Worm (Caenorhabditis elegans) whole organism, L1 larva: ENCODE data around the gene ZK666.14.

Source experiments
- C16A3.4 ChIP-seq: fragments of 150-350 bp; optimal IDR thresholded peaks from 2 replicates; lab custom pipeline; 2014; ENCODE audit warnings: missing biosample characterization, missing genetic modification characterization
- C34B4.2 ChIP-seq: sonication (generic microtip); optimal IDR thresholded peaks from 2 replicates; lab custom pipeline; 2017; ENCODE audit warnings: mild to moderate bottlenecking, missing genetic modification characterization, missing compliant biosample characterization
- aly-2 ChIP-seq: fragments of 150-350 bp; optimal IDR thresholded peaks from 2 replicates; lab custom pipeline; 2014; ENCODE audit warnings: missing biosample characterization, missing genetic modification characterization
- blmp-1 ChIP-seq: fragments of 150-350 bp; optimal IDR thresholded peaks from 2 replicates; lab custom pipeline; 2014; ENCODE audit warnings: missing biosample characterization, missing genetic modification characterization
- ces-1 ChIP-seq: fragments of 150-350 bp; optimal IDR thresholded peaks from 2 replicates; lab custom pipeline; 2014; ENCODE audit warnings: missing biosample characterization, missing genetic modification reagents, missing genetic modification characterization
- dpl-1 ChIP-seq, 3 experiments: fragments of 150-350 bp in 2 of 3; sonication (generic microtip) in 1 of 3; optimal IDR thresholded peaks; 2 replicates each; lab custom pipeline; 2014 to 2017; ENCODE audit warnings: missing biosample characterization in 3 of 3, missing genetic modification characterization in 3 of 3, missing genetic modification reagents in 3 of 3
- dsc-1 ChIP-seq: sonication (generic microtip); optimal IDR thresholded peaks from 2 replicates; lab custom pipeline; 2016; ENCODE audit warnings: mild to moderate bottlenecking, missing genetic modification characterization, missing compliant biosample characterization
- efl-1 ChIP-seq, 4 experiments: fragments of 150-350 bp; optimal IDR thresholded peaks in 3 of 4; peaks in 1 of 4; 1 replicate in 1 of 4; 2 replicates in 3 of 4; lab custom pipeline; 2014; ENCODE audit warnings: missing biosample characterization in 2 of 4, missing genetic modification characterization in 2 of 4, missing genetic modification reagents in 2 of 4
- efl-3 ChIP-seq: fragments of 200-800 bp; sonication (Bioruptor generic); optimal IDR thresholded peaks from 2 replicates; lab custom pipeline; 2018; ENCODE audit warnings: mild to moderate bottlenecking, missing genetic modification characterization, missing compliant biosample characterization
- egl-13 ChIP-seq: sonication (generic microtip); optimal IDR thresholded peaks from 2 replicates; lab custom pipeline; 2016; ENCODE audit warnings: missing genotype, missing genetic modification reagents, missing genetic modification characterization, missing compliant biosample characterization
- egl-27 ChIP-seq, 2 experiments: fragments of 150-350 bp in 1 of 2; sonication (generic microtip); optimal IDR thresholded peaks; 3 replicates each; lab custom pipeline; 2017 to 2018; ENCODE audit warnings: missing biosample characterization in 2 of 2, missing genetic modification characterization in 2 of 2, missing genetic modification reagents in 2 of 2
- elt-2 ChIP-seq: sonication (generic microtip); optimal IDR thresholded peaks from 2 replicates; lab custom pipeline; 2016; ENCODE audit warnings: missing genetic modification characterization, mild to moderate bottlenecking, inconsistent platforms, missing compliant biosample characterization, missing genetic modification reagents
- elt-3 ChIP-seq, 6 experiments: fragments of 150-350 bp in 1 of 6; sonication (generic microtip); optimal IDR thresholded peaks; 2 replicates each; lab custom pipeline; 2017 to 2018; ENCODE audit warnings: missing biosample characterization in 6 of 6, missing genetic modification characterization in 6 of 6, inconsistent platforms in 1 of 6
- fkh-4 ChIP-seq: sonication (generic microtip); optimal IDR thresholded peaks from 2 replicates; lab custom pipeline; 2016; ENCODE audit warnings: missing compliant biosample characterization, missing genetic modification characterization, borderline replicate concordance
- grh-1 ChIP-seq: fragments of 200-800 bp; sonication (Bioruptor generic); IDR thresholded peaks from 2 replicates; pipeline ENCODE4 v1.3.6; 2022; ENCODE audit warnings: missing genetic modification reagents, missing genetic modification characterization, missing compliant biosample characterization
- hlh-4 ChIP-seq: sonication (generic microtip); optimal IDR thresholded peaks from 2 replicates; lab custom pipeline; 2016; ENCODE audit warnings: mild to moderate bottlenecking, missing genetic modification characterization, missing compliant biosample characterization
- hpl-2 ChIP-seq: fragments of 150-350 bp; optimal IDR thresholded peaks from 2 replicates; lab custom pipeline; 2014; ENCODE audit warnings: missing biosample characterization, missing genetic modification reagents, missing genetic modification characterization
- irx-1 ChIP-seq: sonication (generic microtip); optimal IDR thresholded peaks from 2 replicates; lab custom pipeline; 2016; ENCODE audit warnings: missing genetic modification characterization, missing compliant biosample characterization
- isw-1 ChIP-seq: fragments of 200-800 bp; sonication (Bioruptor generic); IDR thresholded peaks from 2 replicates; pipeline ENCODE4 v1.3.6; 2022; ENCODE audit warnings: missing genetic modification characterization, missing compliant biosample characterization
- jun-1 ChIP-seq: fragments of 150-350 bp; optimal IDR thresholded peaks from 2 replicates; lab custom pipeline; 2014; ENCODE audit warnings: missing biosample characterization, missing genetic modification reagents, missing genetic modification characterization
- lin-13 ChIP-seq: fragments of 150-350 bp; optimal IDR thresholded peaks from 2 replicates; lab custom pipeline; 2014; ENCODE audit warnings: missing biosample characterization, missing genetic modification reagents, missing genetic modification characterization
- lin-15B ChIP-seq: fragments of 150-350 bp; sonication (generic microtip); optimal IDR thresholded peaks from 3 replicates; lab custom pipeline; 2014; ENCODE audit warnings: missing biosample characterization, missing genetic modification characterization
- lin-35 ChIP-seq, 2 experiments: fragments of 150-350 bp; optimal IDR thresholded peaks; 2 replicates each; lab custom pipeline; 2014; ENCODE audit warnings: missing biosample characterization in 2 of 2, missing genetic modification characterization in 2 of 2, missing genetic modification reagents in 2 of 2
- lin-39 ChIP-seq: fragments of 150-350 bp; optimal IDR thresholded peaks from 2 replicates; lab custom pipeline; 2014; ENCODE audit warnings: missing biosample characterization, missing genetic modification reagents, missing genetic modification characterization
- lsy-2 ChIP-seq, 2 experiments: fragments of 150-350 bp; optimal IDR thresholded peaks; 2 replicates each; lab custom pipeline; 2014; ENCODE audit warnings: missing biosample characterization in 2 of 2, missing genetic modification characterization in 2 of 2
- mab-9 ChIP-seq: fragments of 200-800 bp; sonication (Bioruptor generic); IDR thresholded peaks from 2 replicates; pipeline ENCODE4 v1.3.6; 2022; ENCODE audit warnings: missing genetic modification reagents, missing genetic modification characterization, missing compliant biosample characterization
- mdl-1 ChIP-seq, 2 experiments: fragments of 150-350 bp; optimal IDR thresholded peaks; 2 replicates each; lab custom pipeline; 2014 to 2017; ENCODE audit warnings: missing biosample characterization in 2 of 2, missing genetic modification characterization in 2 of 2, inconsistent platforms in 1 of 2
- mef-2 ChIP-seq: fragments of 150-350 bp; optimal IDR thresholded peaks from 2 replicates; lab custom pipeline; 2014; ENCODE audit warnings: missing biosample characterization, missing genetic modification characterization
- mep-1 ChIP-seq: fragments of 150-350 bp; optimal IDR thresholded peaks from 2 replicates; lab custom pipeline; 2014; ENCODE audit warnings: missing biosample characterization, missing genetic modification characterization
- nhr-12 ChIP-seq: sonication (generic microtip); optimal IDR thresholded peaks from 2 replicates; lab custom pipeline; 2017; ENCODE audit warnings: missing biosample characterization, missing genetic modification characterization
- nhr-237 ChIP-seq: fragments of 150-350 bp; optimal IDR thresholded peaks from 2 replicates; lab custom pipeline; 2014; ENCODE audit warnings: missing biosample characterization, missing genetic modification characterization
- nhr-28 ChIP-seq: fragments of 150-350 bp; optimal IDR thresholded peaks from 2 replicates; lab custom pipeline; 2014; ENCODE audit warnings: missing biosample characterization, missing genetic modification characterization
- nhr-71 ChIP-seq: sonication (generic microtip); optimal IDR thresholded peaks from 2 replicates; lab custom pipeline; 2016; ENCODE audit warnings: mild to moderate bottlenecking, missing genetic modification characterization, moderate library complexity, missing compliant biosample characterization
- nhr-84 ChIP-seq: sonication (generic microtip); optimal IDR thresholded peaks from 2 replicates; lab custom pipeline; 2017; ENCODE audit warnings: missing biosample characterization, missing genetic modification characterization
- pag-3 ChIP-seq: sonication (generic microtip); optimal IDR thresholded peaks from 2 replicates; lab custom pipeline; 2017; ENCODE audit warnings: missing genetic modification characterization, mild to moderate bottlenecking, missing compliant biosample characterization, antibody characterized with exemption, borderline replicate concordance; ENCODE audit not compliant: insufficient read depth
- rnt-1 ChIP-seq: sonication (generic microtip); optimal IDR thresholded peaks from 2 replicates; lab custom pipeline; 2016; ENCODE audit warnings: mild to moderate bottlenecking, missing genetic modification characterization, moderate library complexity, missing compliant biosample characterization
- skn-1 ChIP-seq: fragments of 150-350 bp; optimal IDR thresholded peaks from 2 replicates; lab custom pipeline; 2014; ENCODE audit warnings: missing biosample characterization, missing genetic modification characterization
- snpc-4 ChIP-seq: fragments of 150-350 bp; optimal IDR thresholded peaks from 2 replicates; lab custom pipeline; 2014; ENCODE audit warnings: missing biosample characterization, missing genetic modification characterization
- snu-23 ChIP-seq: sonication (generic microtip); optimal IDR thresholded peaks from 2 replicates; lab custom pipeline; 2016; ENCODE audit warnings: missing genetic modification characterization, missing compliant biosample characterization
- sptf-1 ChIP-seq: fragments of 150-350 bp; optimal IDR thresholded peaks from 2 replicates; lab custom pipeline; 2014; ENCODE audit warnings: missing biosample characterization, missing genetic modification characterization
- sup-37 ChIP-seq: fragments of 200-800 bp; sonication (Bioruptor generic); optimal IDR thresholded peaks from 2 replicates; lab custom pipeline; 2018; ENCODE audit warnings: mild to moderate bottlenecking, missing genetic modification characterization, missing compliant biosample characterization
- swsn-7 ChIP-seq: sonication (generic microtip); optimal IDR thresholded peaks from 2 replicates; lab custom pipeline; 2016; ENCODE audit warnings: missing genetic modification characterization, missing compliant biosample characterization
- unc-30 ChIP-seq: sonication (generic microtip); optimal IDR thresholded peaks from 2 replicates; lab custom pipeline; 2017; ENCODE audit warnings: missing biosample characterization, missing genetic modification characterization
- unc-62 ChIP-seq: fragments of 150-350 bp; optimal IDR thresholded peaks from 2 replicates; lab custom pipeline; 2014; ENCODE audit warnings: missing biosample characterization, missing genetic modification reagents, missing genetic modification characterization
- vab-15 ChIP-seq: sonication (generic microtip); optimal IDR thresholded peaks from 2 replicates; lab custom pipeline; 2017; ENCODE audit warnings: missing genotype, mild to moderate bottlenecking, missing genetic modification characterization, missing compliant biosample characterization

ZK666.14 gene

DNA sequence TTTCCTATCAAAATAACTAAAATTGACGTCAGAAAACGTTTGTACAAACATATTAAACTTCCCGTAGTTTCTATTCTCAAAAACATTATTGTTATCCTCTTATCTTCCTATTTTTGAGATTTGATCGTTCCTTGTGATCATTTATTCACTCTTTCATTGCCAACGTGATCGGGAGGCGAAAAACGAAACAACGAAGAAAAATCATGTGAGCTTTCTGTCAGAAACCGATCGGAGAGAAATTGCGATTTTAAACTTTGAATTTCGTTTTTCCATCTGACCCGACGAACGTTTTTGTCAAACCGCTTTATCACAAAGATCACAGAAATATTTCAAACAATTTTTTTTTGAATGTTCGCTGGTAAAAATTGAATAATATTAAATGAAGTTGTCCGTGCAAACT is 48.3 kb upstream of the ZK666.14 start (continued):
- TF ChIP-seq snpc-4 (tag; lab: Kevin White, UChicago) (no peak), sptf-1 (tag; lab: Kevin White, UChicago) (no peak), aly-2 (tag; lab: Kevin White, UChicago) (no peak), egl-27 (tag; optimal IDR thresholded peaks at IDR 0.05; lab: Kevin White, UChicago) (no peak), sup-37 (GFP tag; lab: Kevin White, UChicago) (no peak), nhr-28 (tag; lab: Kevin White, UChicago) (no peak), jun-1 (tag; lab: Kevin White, UChicago) (no peak), egl-13 (tag; lab: Kevin White, UChicago) (no peak), isw-1 (GFP tag; lab: Robert Waterston, UW) (no peak), hpl-2 (GFP tag; lab: Kevin White, UChicago) (no peak), nhr-237 (tag; lab: Kevin White, UChicago) (no peak), blmp-1 (tag; lab: Kevin White, UChicago) (peak; percentile 92), mef-2 (tag; lab: Kevin White, UChicago) (no peak), efl-1 (optimal IDR thresholded peaks at IDR 0.05; lab: Kevin White, UChicago) (no peak), efl-1 (GFP tag; optimal IDR thresholded peaks at IDR 0.05 in 1 of 2; lab: Kevin White, UChicago) (peak in 1 of 2 experiments; percentile 50), skn-1 (no peak), grh-1 (GFP tag; lab: Robert Waterston, UW) (no peak), swsn-7 (tag; lab: Kevin White, UChicago) (no peak), vab-15 (tag; lab: Kevin White, UChicago) (no peak), efl-3 (no peak), dsc-1 (tag; lab: Kevin White, UChicago) (no peak), unc-62 (GFP tag; lab: Kevin White, UChicago) (no peak), pag-3 (tag; lab: Kevin White, UChicago) (peak; percentile 0), nhr-71 (tag; lab: Kevin White, UChicago) (peak; percentile 85), irx-1 (tag; lab: Kevin White, UChicago) (no peak), lin-13 (GFP tag; lab: Kevin White, UChicago) (peak; percentile 8), C16A3.4 (tag; lab: Kevin White, UChicago) (peak; percentile 4)

- TF ChIP-seq hlh-4 (no peak), mab-9 (no peak), nhr-12 (no peak), lin-15B (tag; lab: Kevin White, UChicago) (no peak), rnt-1 (tag; lab: Kevin White, UChicago) (peak; percentile 52), efl-1 (optimal IDR thresholded peaks at IDR 0.05; lab: Kevin White, UChicago) (no peak), efl-1 (GFP tag; optimal IDR thresholded peaks at IDR 0.05 in 1 of 2; lab: Kevin White, UChicago) (no peak), sptf-1 (tag; lab: Kevin White, UChicago) (no peak), hpl-2 (GFP tag; lab: Kevin White, UChicago) (no peak), lin-39 (tag; lab: Kevin White, UChicago) (no peak), dpl-1 (GFP tag; optimal IDR thresholded peaks at IDR 0.05; lab: Kevin White, UChicago) (peak in 1 of 3 experiments; percentile 20)
These were observed 47.8 kb upstream of the ZK666.14 start for ce11 chrII:10446814-10447213.

DNA sequence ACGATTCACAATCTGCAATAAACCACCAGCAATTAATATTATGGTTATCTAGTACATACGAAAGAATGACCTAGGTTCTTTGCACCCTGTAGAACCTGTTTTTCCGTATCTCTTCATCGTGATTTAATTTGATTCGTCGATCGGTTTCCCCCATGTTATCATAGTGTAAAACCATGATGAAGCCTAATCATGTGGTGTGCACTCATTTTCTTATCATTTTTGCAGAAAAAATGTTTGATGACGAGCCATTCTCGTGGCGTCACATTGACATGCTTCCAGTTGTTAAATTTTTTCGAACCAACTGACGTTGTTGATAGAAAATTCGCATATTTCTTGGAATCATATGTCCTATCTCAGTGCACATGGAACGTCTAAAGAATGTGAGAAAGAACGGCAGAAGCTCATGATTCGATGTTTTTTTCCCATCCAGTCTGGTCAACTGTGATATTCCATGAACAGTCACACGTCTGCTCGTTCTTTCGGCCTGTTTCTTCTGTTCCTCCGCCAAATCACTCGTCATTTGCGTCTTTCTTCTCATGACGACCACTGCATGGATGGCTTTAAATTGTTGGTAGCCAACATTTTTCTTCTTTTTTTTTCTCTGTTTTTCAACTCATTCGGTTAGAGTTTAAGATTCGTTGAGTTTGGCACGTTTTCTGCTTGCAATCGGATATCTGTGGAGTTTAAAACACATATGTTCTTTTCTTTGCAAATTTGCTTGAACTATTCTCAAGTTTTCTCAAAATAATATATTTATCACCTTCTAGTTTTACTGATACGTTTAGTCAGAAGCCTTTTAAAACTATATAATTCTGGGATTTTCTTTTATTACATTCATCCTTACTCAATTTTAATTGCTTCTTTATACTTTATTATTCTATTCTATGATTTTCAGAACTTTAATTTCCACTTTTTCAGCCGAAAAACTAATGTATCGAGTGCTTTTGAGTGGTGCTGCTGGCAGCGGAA is 46.9 kb upstream of the ZK666.14 start, which contains the start of gene ZK673.2:
Gene ZK673.2, plus strand, starts transcription at position 919 of the 969 bp plus-strand sequence.
- no peak for TF ChIP-seq unc-30
- TF ChIP-seq rnt-1 (tag; lab: Kevin White, UChicago), result peak; percentile 3
- TF ChIP-seq C34B4.2, result peak; percentile 3
- TF ChIP-seq nhr-71 (tag; lab: Kevin White, UChicago), result peak; percentile 75
- TF ChIP-seq mep-1 (tag; lab: Kevin White, UChicago), result peak; percentile 38
- peak in 1 of 2 experiments; percentile 64 for TF ChIP-seq mdl-1 (tag; optimal IDR thresholded peaks at IDR 0.05; lab: Kevin White, UChicago)
- TF ChIP-seq snu-23, result peak; percentile 55
- TF ChIP-seq fkh-4, result no peak
- no peak for TF ChIP-seq nhr-84 (tag; lab: Kevin White, UChicago)
- TF ChIP-seq mab-9, result no peak
- no peak for TF ChIP-seq ces-1 (GFP tag; lab: Kevin White, UChicago)
- TF ChIP-seq elt-2 (tag; lab: Kevin White, UChicago), result peak; percentile 74
- peak in 1 of 2 experiments; percentile 51 for TF ChIP-seq lin-35 (GFP tag; optimal IDR thresholded peaks at IDR 0.05; lab: Kevin White, UChicago)
- no peak for TF ChIP-seq efl-1 (optimal IDR thresholded peaks at IDR 0.05; lab: Kevin White, UChicago)
- TF ChIP-seq efl-1 (GFP tag; optimal IDR thresholded peaks at IDR 0.05 in 1 of 2; lab: Kevin White, UChicago), result peak; percentile 7 to 93
- TF ChIP-seq grh-1 (GFP tag; lab: Robert Waterston, UW), result peak; percentile 72
- TF ChIP-seq elt-3 (tag; optimal IDR thresholded peaks at IDR 0.05; lab: Kevin White, UChicago), result peak in 4 of 6 experiments; percentile 22 to 92 (median 51)
- no peak for TF ChIP-seq efl-3
- peak in 1 of 2 experiments; percentile 53 for TF ChIP-seq lsy-2 (tag; optimal IDR thresholded peaks at IDR 0.05; lab: Kevin White, UChicago)
- no peak for TF ChIP-seq aly-2 (tag; lab: Kevin White, UChicago)
- peak; percentile 80 for TF ChIP-seq blmp-1 (tag; lab: Kevin White, UChicago)
